Worm (Caenorhabditis elegans) whole organism, L2 larva: ENCODE results near the gene spp-26.

ENCODE experiments used
- aly-2 ChIP-seq: fragments of 150-350 bp; optimal IDR thresholded peaks from 2 replicates; lab custom pipeline; 2014; ENCODE audit warnings: missing biosample characterization, missing genetic modification characterization
- ama-1 ChIP-seq: fragments of 150-350 bp; optimal IDR thresholded peaks from 2 replicates; lab custom pipeline; 2018; ENCODE audit warnings: inconsistent platforms
- mab-5 ChIP-seq: fragments of 150-350 bp; optimal IDR thresholded peaks from 2 replicates; lab custom pipeline; 2014; ENCODE audit warnings: missing biosample characterization, missing genetic modification characterization
- mdl-1 ChIP-seq, 2 experiments: fragments of 150-350 bp in 1 of 2; sonication (generic microtip) in 1 of 2; optimal IDR thresholded peaks; 2 replicates each; lab custom pipeline; 2017; ENCODE audit warnings: missing biosample characterization in 2 of 2, missing genetic modification characterization in 2 of 2
- nhr-25 ChIP-seq: fragments of 150-350 bp; sonication (generic microtip); optimal IDR thresholded peaks from 3 replicates; lab custom pipeline; 2014; ENCODE audit warnings: missing biosample characterization, missing genetic modification characterization
- unc-39 ChIP-seq: fragments of 150-350 bp; optimal IDR thresholded peaks from 2 replicates; lab custom pipeline; 2014; ENCODE audit warnings: missing biosample characterization, missing genetic modification characterization
- ztf-11 ChIP-seq: sonication (generic microtip); optimal IDR thresholded peaks from 2 replicates; lab custom pipeline; 2017; ENCODE audit warnings: missing biosample characterization, missing genetic modification characterization

ce11 chrV:6559105-6559504, at the start of gene spp-26:
- TF ChIP-seq unc-39 (tag; lab: Kevin White, UChicago) (no peak), nhr-25 (tag; lab: Kevin White, UChicago) (no peak), mdl-1 (tag; optimal IDR thresholded peaks at IDR 0.05; lab: Kevin White, UChicago) (no peak), mab-5 (no peak), ama-1 (lab: Kevin White, UChicago) (no peak), aly-2 (tag; lab: Kevin White, UChicago) (no peak), ztf-11 (no peak)
